Worm (Caenorhabditis elegans) whole organism, young adult: ENCODE measurements around the gene bath-27.
A peak's percentile ranks its signal among the peaks of the same experiment; 100 is the strongest.

Experiments used
- B0019.2 ChIP-seq: fragments of 200-800 bp; sonication (Bioruptor generic); conservative IDR thresholded peaks from 2 replicates; pipeline ENCODE4 v1.3.6; 2022; ENCODE audit warnings: missing genetic modification reagents, missing genetic modification characterization, missing compliant biosample characterization
- C06A6.2 ChIP-seq: fragments of 200-800 bp; sonication (Bioruptor generic); conservative IDR thresholded peaks from 2 replicates; pipeline ENCODE4 v1.3.6; 2022; ENCODE audit warnings: missing genetic modification characterization, missing compliant biosample characterization
- F39B2.1 ChIP-seq: fragments of 200-800 bp; sonication (Bioruptor generic); IDR thresholded peaks from 2 replicates; pipeline ENCODE4 v1.3.6; 2022; ENCODE audit warnings: missing genetic modification reagents, missing genetic modification characterization, missing compliant biosample characterization
- F49E8.2 ChIP-seq: sonication (generic microtip); optimal IDR thresholded peaks from 3 replicates; lab custom pipeline; 2017; ENCODE audit warnings: missing genetic modification characterization, mild to moderate bottlenecking, missing compliant biosample characterization, antibody characterized with exemption, moderate library complexity; ENCODE audit not compliant: insufficient read depth
- K11D2.4 ChIP-seq: fragments of 200-800 bp; sonication (Bioruptor generic); IDR thresholded peaks from 2 replicates; pipeline ENCODE4 v1.3.6; 2022; ENCODE audit warnings: missing genetic modification reagents, missing genetic modification characterization, missing compliant biosample characterization
- Y95B8A.8 ChIP-seq: fragments of 200-800 bp; sonication (Bioruptor generic); IDR thresholded peaks from 2 replicates; pipeline ENCODE4 v1.3.6; 2022; ENCODE audit warnings: missing genetic modification reagents, missing genetic modification characterization, missing compliant biosample characterization
- ZK185.1 ChIP-seq: sonication (generic microtip); optimal IDR thresholded peaks from 2 replicates; lab custom pipeline; 2016; ENCODE audit warnings: mild to moderate bottlenecking, missing genetic modification characterization, missing compliant biosample characterization; ENCODE audit not compliant: poor library complexity, severe bottlenecking
- akir-1 ChIP-seq: fragments of 200-800 bp; sonication (Bioruptor generic); optimal IDR thresholded peaks from 2 replicates; lab custom pipeline; 2018; ENCODE audit warnings: mild to moderate bottlenecking, missing genetic modification characterization, moderate library complexity, missing compliant biosample characterization
- attf-3 ChIP-seq: fragments of 200-800 bp; sonication (Bioruptor generic); conservative IDR thresholded peaks from 2 replicates; pipeline ENCODE4 v1.3.6; 2022; ENCODE audit warnings: missing genetic modification reagents, missing genetic modification characterization, missing compliant biosample characterization
- ceh-100 ChIP-seq: fragments of 200-800 bp; sonication (Bioruptor generic); IDR thresholded peaks from 2 replicates; pipeline ENCODE4 v1.3.6; 2022; ENCODE audit warnings: missing genetic modification reagents, missing genetic modification characterization, missing compliant biosample characterization
- ceh-58 ChIP-seq: fragments of 200-800 bp; sonication (Bioruptor generic); IDR thresholded peaks from 2 replicates; pipeline ENCODE4 v1.3.6; 2022; ENCODE audit warnings: missing genetic modification characterization, missing compliant biosample characterization
- chd-7 ChIP-seq: sonication (generic microtip); optimal IDR thresholded peaks from 2 replicates; lab custom pipeline; 2016; ENCODE audit warnings: mild to moderate bottlenecking, missing genetic modification characterization, moderate library complexity, missing compliant biosample characterization
- die-1 ChIP-seq: sonication (generic microtip); optimal IDR thresholded peaks from 2 replicates; lab custom pipeline; 2016; ENCODE audit warnings: missing genotype, mild to moderate bottlenecking, missing genetic modification characterization, missing compliant biosample characterization
- dpl-1 ChIP-seq: fragments of 150-350 bp; optimal IDR thresholded peaks from 2 replicates; lab custom pipeline; 2014; ENCODE audit warnings: missing biosample characterization, missing genetic modification reagents, missing genetic modification characterization
- egl-18 ChIP-seq: fragments of 200-800 bp; sonication (Bioruptor generic); IDR thresholded peaks from 2 replicates; pipeline ENCODE4 v1.3.6; 2022; ENCODE audit warnings: missing genetic modification reagents, missing genetic modification characterization, missing compliant biosample characterization
- egl-44 ChIP-seq: fragments of 200-800 bp; sonication (Bioruptor generic); IDR thresholded peaks from 2 replicates; pipeline ENCODE4 v1.3.6; 2022; ENCODE audit warnings: missing genetic modification reagents, missing genetic modification characterization, missing compliant biosample characterization
- egrh-3 ChIP-seq: fragments of 200-800 bp; sonication (Bioruptor generic); IDR thresholded peaks from 2 replicates; pipeline ENCODE4 v1.3.6; 2022; ENCODE audit warnings: missing genetic modification reagents, missing genetic modification characterization, missing compliant biosample characterization
- gei-17 ChIP-seq: fragments of 200-800 bp; sonication (Bioruptor generic); optimal IDR thresholded peaks from 2 replicates; lab custom pipeline; 2018; ENCODE audit warnings: mild to moderate bottlenecking, missing genetic modification characterization, missing compliant biosample characterization
- hlh-26 ChIP-seq: fragments of 200-800 bp; sonication (Bioruptor generic); conservative IDR thresholded peaks from 2 replicates; pipeline ENCODE4 v1.3.6; 2022; ENCODE audit warnings: missing genetic modification reagents, missing genetic modification characterization, missing compliant biosample characterization
- hsf-1 ChIP-seq: fragments of 200-800 bp; sonication (Bioruptor generic); IDR thresholded peaks from 2 replicates; pipeline ENCODE4 v1.3.6; 2022; ENCODE audit warnings: missing genetic modification reagents, missing genetic modification characterization, missing compliant biosample characterization
- let-607 ChIP-seq, 2 experiments: fragments of 200-800 bp in 1 of 2; sonication (Bioruptor generic) in 1 of 2; sonication (generic microtip) in 1 of 2; optimal IDR thresholded peaks; 2 replicates each; lab custom pipeline; 2016 to 2018; ENCODE audit warnings: mild to moderate bottlenecking in 2 of 2, missing compliant biosample characterization in 2 of 2, missing genetic modification characterization in 2 of 2, moderate library complexity in 2 of 2, missing genotype in 1 of 2
- lsl-1 ChIP-seq: fragments of 200-800 bp; sonication (Bioruptor generic); optimal IDR thresholded peaks from 2 replicates; lab custom pipeline; 2018; ENCODE audit warnings: mild to moderate bottlenecking, missing genetic modification characterization, moderate library complexity, missing compliant biosample characterization
- madf-8 ChIP-seq: fragments of 200-800 bp; sonication (Bioruptor generic); conservative IDR thresholded peaks from 2 replicates; pipeline ENCODE4 v1.3.6; 2022; ENCODE audit warnings: missing genetic modification reagents, missing genetic modification characterization, missing compliant biosample characterization
- mcd-1 ChIP-seq: fragments of 200-800 bp; sonication (Bioruptor generic); IDR thresholded peaks from 2 replicates; pipeline ENCODE4 v1.3.6; 2022; ENCODE audit warnings: missing genetic modification reagents, missing genetic modification characterization, missing compliant biosample characterization
- nhr-120 ChIP-seq: fragments of 200-800 bp; sonication (Bioruptor generic); IDR thresholded peaks from 2 replicates; pipeline ENCODE4 v1.3.6; 2022; ENCODE audit warnings: missing genetic modification characterization, missing compliant biosample characterization
- nhr-179 ChIP-seq: sonication (generic microtip); optimal IDR thresholded peaks from 2 replicates; lab custom pipeline; 2016; ENCODE audit warnings: mild to moderate bottlenecking, missing genetic modification characterization, missing compliant biosample characterization
- pha-4 ChIP-seq: fragments of 150-350 bp; sonication (generic microtip); optimal IDR thresholded peaks from 2 replicates; lab custom pipeline; 2014; ENCODE audit warnings: missing biosample characterization, missing genetic modification reagents, missing genetic modification characterization
- repo-1 ChIP-seq: sonication (generic microtip); optimal IDR thresholded peaks from 2 replicates; lab custom pipeline; 2017; ENCODE audit warnings: mild to moderate bottlenecking, missing genetic modification characterization, missing compliant biosample characterization
- sea-2 ChIP-seq: fragments of 200-800 bp; sonication (Bioruptor generic); IDR thresholded peaks from 2 replicates; pipeline ENCODE4 v1.3.6; 2022; ENCODE audit warnings: missing genetic modification characterization, missing compliant biosample characterization
- snpc-1.1 ChIP-seq: sonication (generic microtip); optimal IDR thresholded peaks from 2 replicates; lab custom pipeline; 2017; ENCODE audit warnings: missing genetic modification characterization, mild to moderate bottlenecking, missing compliant biosample characterization, antibody characterized with exemption, moderate library complexity, missing genotype, missing genetic modification reagents; ENCODE audit not compliant: insufficient read depth
- sptf-2 ChIP-seq: fragments of 200-800 bp; sonication (Bioruptor generic); optimal IDR thresholded peaks from 2 replicates; lab custom pipeline; 2018; ENCODE audit warnings: mild to moderate bottlenecking, missing genetic modification characterization, missing compliant biosample characterization
- tbp1 ChIP-seq: fragments of 200-800 bp; sonication (Bioruptor generic); optimal IDR thresholded peaks from 2 replicates; lab custom pipeline; 2018; ENCODE audit warnings: mild to moderate bottlenecking, missing genetic modification characterization, missing compliant biosample characterization
- unc-62 ChIP-seq: fragments of 150-350 bp; optimal IDR thresholded peaks from 2 replicates; lab custom pipeline; 2014; ENCODE audit warnings: missing biosample characterization, missing genetic modification reagents, missing genetic modification characterization
- zfh-2 ChIP-seq: fragments of 200-800 bp; sonication (Bioruptor generic); conservative IDR thresholded peaks from 2 replicates; pipeline ENCODE4 v1.3.6; 2022; ENCODE audit warnings: missing genetic modification reagents, missing genetic modification characterization, missing compliant biosample characterization
- ztf-25 ChIP-seq: fragments of 200-800 bp; sonication (Bioruptor generic); IDR thresholded peaks from 2 replicates; pipeline ENCODE4 v1.3.6; 2022; ENCODE audit warnings: missing genetic modification reagents, missing genetic modification characterization, missing compliant biosample characterization

The bath-27 gene

ce11 chrII:3337039-3337438 lies 21.9 kb upstream of the bath-27 start, which contains the start of gene F14D2.19:
Gene F14D2.19, minus strand, starts transcription at chrII:3337139.
- TF ChIP-seq lsl-1 (GFP tag; lab: Kevin White, UChicago) (no peak), chd-7 (tag; lab: Kevin White, UChicago) (no peak), attf-3 (GFP tag; lab: Robert Waterston, UW) (no peak), hsf-1 (GFP tag; lab: Robert Waterston, UW) (no peak), gei-17 (GFP tag; lab: Kevin White, UChicago) (no peak), C06A6.2 (GFP tag; lab: Robert Waterston, UW) (no peak), egrh-3 (GFP tag; lab: Robert Waterston, UW) (no peak), egl-18 (no peak), let-607 (tag; optimal IDR thresholded peaks at IDR 0.05; lab: Kevin White, UChicago) (no peak), mcd-1 (GFP tag; lab: Robert Waterston, UW) (no peak)

- TF ChIP-seq ceh-100 (GFP tag; lab: Robert Waterston, UW) (no peak), ztf-25 (GFP tag; lab: Robert Waterston, UW) (no peak), nhr-179 (no peak), pha-4 (tag; lab: Kevin White, UChicago) (no peak), ZK185.1 (tag; lab: Kevin White, UChicago) (no peak), hlh-26 (GFP tag; lab: Robert Waterston, UW) (no peak), C06A6.2 (GFP tag; lab: Robert Waterston, UW) (no peak), die-1 (no peak), repo-1 (tag; lab: Kevin White, UChicago) (no peak), egl-44 (no peak), ceh-58 (GFP tag; lab: Robert Waterston, UW) (no peak), akir-1 (GFP tag; lab: Kevin White, UChicago) (no peak), hsf-1 (GFP tag; lab: Robert Waterston, UW) (no peak), nhr-120 (GFP tag; lab: Robert Waterston, UW) (no peak), sea-2 (GFP tag; lab: Robert Waterston, UW) (no peak)
Observed at ce11 chrII:3338556-3338955, 20.4 kb upstream of the bath-27 start, which contains the start of gene F14D2.7. Gene F14D2.7, minus strand, starts transcription at chrII:3338656.

- TF ChIP-seq B0019.2, result no peak
- no peak for TF ChIP-seq akir-1 (GFP tag; lab: Kevin White, UChicago)
- no peak for TF ChIP-seq unc-62 (GFP tag; lab: Kevin White, UChicago)
- TF ChIP-seq ceh-58 (GFP tag; lab: Robert Waterston, UW), result no peak
- TF ChIP-seq egl-44, result no peak
- no peak for TF ChIP-seq nhr-120 (GFP tag; lab: Robert Waterston, UW)
- no peak for TF ChIP-seq sptf-2 (GFP tag; lab: Kevin White, UChicago)
- no peak for TF ChIP-seq Y95B8A.8 (GFP tag; lab: Robert Waterston, UW)
- TF ChIP-seq F49E8.2 (tag; lab: Kevin White, UChicago), result no peak
Observed at ce11 chrII:3340251-3340650, 18.7 kb upstream of the bath-27 start, which contains the start of gene F14D2.5. Gene F14D2.5, plus strand, starts transcription at chrII:3340551.

- TF ChIP-seq let-607 (tag; optimal IDR thresholded peaks at IDR 0.05; lab: Kevin White, UChicago) (no peak), K11D2.4 (GFP tag; lab: Robert Waterston, UW) (no peak), Y95B8A.8 (GFP tag; lab: Robert Waterston, UW) (0 out of 2 replicates have a peak, but pooled peaks have one; percentile 18), dpl-1 (GFP tag; lab: Kevin White, UChicago) (no peak), egrh-3 (GFP tag; lab: Robert Waterston, UW) (peak; percentile 73), snpc-1.1 (tag; lab: Kevin White, UChicago) (no peak), madf-8 (GFP tag; lab: Robert Waterston, UW) (no peak), F39B2.1 (GFP tag; lab: Robert Waterston, UW) (no peak), zfh-2 (GFP tag; lab: Robert Waterston, UW) (peak; percentile 72), tbp1 (GFP tag; lab: Kevin White, UChicago) (no peak), die-1 (no peak)
Observed at ce11 chrII:3340818-3341217, 18.1 kb upstream of the bath-27 start.
